Fruit fly (Drosophila melanogaster) whole organism, pupa: ENCODE data around the gene PGRP-LD.
A peak's percentile ranks its signal among the peaks of the same experiment; 100 is the strongest.

Experiments
- CG10348 ChIP-seq: fragments of 200-800 bp; sonication (Bioruptor generic); IDR thresholded peaks from 2 replicates; pipeline ENCODE4 v1.3.6; 2022; ENCODE audit warnings: missing biosample characterization, missing genetic modification characterization
- CG12605 ChIP-seq: fragments of 200-800 bp; sonication (Bioruptor generic); IDR thresholded peaks from 2 replicates; pipeline ENCODE4 v1.3.6; 2022; ENCODE audit warnings: missing biosample characterization, missing genetic modification characterization
- CG13204 ChIP-seq: fragments of 200-800 bp; sonication (Bioruptor generic); optimal IDR thresholded peaks from 2 replicates; lab custom pipeline; 2018; ENCODE audit warnings: missing biosample characterization, mild to moderate bottlenecking, missing genetic modification characterization, moderate library complexity
- CG14655 ChIP-seq: fragments of 200-800 bp; sonication (Bioruptor generic); optimal IDR thresholded peaks from 3 replicates; lab custom pipeline; 2017; ENCODE audit warnings: mild to moderate bottlenecking, missing biosample characterization, missing genetic modification reagents, missing genetic modification characterization
- CG15710 ChIP-seq: fragments of 200-800 bp; sonication (Bioruptor generic); optimal IDR thresholded peaks from 2 replicates; lab custom pipeline; 2018; ENCODE audit warnings: missing biosample characterization, mild to moderate bottlenecking, missing genetic modification characterization, moderate library complexity
- CG17806 ChIP-seq: fragments of 200-800 bp; sonication (Bioruptor generic); optimal IDR thresholded peaks from 2 replicates; lab custom pipeline; 2018; ENCODE audit warnings: missing biosample characterization, mild to moderate bottlenecking, missing genetic modification characterization, moderate library complexity
- CG32121 ChIP-seq: fragments of 200-800 bp; sonication (Bioruptor generic); IDR thresholded peaks from 2 replicates; pipeline ENCODE4 v1.3.6; 2022; ENCODE audit warnings: missing biosample characterization, missing genetic modification characterization
- CG34367 ChIP-seq: fragments of 200-800 bp; sonication (Bioruptor generic); optimal IDR thresholded peaks from 2 replicates; lab custom pipeline; 2018; ENCODE audit warnings: missing biosample characterization, mild to moderate bottlenecking, missing genetic modification characterization
- CG4496 ChIP-seq: fragments of 200-800 bp; sonication (Bioruptor generic); IDR thresholded peaks from 3 replicates; pipeline ENCODE4 v1.3.6; 2022; ENCODE audit warnings: missing biosample characterization, missing genetic modification characterization
- CG8159 ChIP-seq: fragments of 200-800 bp; sonication (Bioruptor generic); optimal IDR thresholded peaks from 3 replicates; lab custom pipeline; 2018; ENCODE audit warnings: missing biosample characterization, mild to moderate bottlenecking, missing genetic modification characterization, moderate library complexity
- CG8301 ChIP-seq: fragments of 200-800 bp; sonication (Bioruptor generic); optimal IDR thresholded peaks from 2 replicates; lab custom pipeline; 2018; ENCODE audit warnings: missing biosample characterization, mild to moderate bottlenecking, missing genetic modification characterization
- CG9948 ChIP-seq: fragments of 200-800 bp; sonication (Bioruptor generic); optimal IDR thresholded peaks from 2 replicates; lab custom pipeline; 2018; ENCODE audit warnings: missing biosample characterization, mild to moderate bottlenecking, missing genetic modification characterization, moderate library complexity
- D1 ChIP-seq: fragments of 200-800 bp; sonication (Bioruptor generic); optimal IDR thresholded peaks from 2 replicates; lab custom pipeline; 2018; ENCODE audit warnings: missing biosample characterization, mild to moderate bottlenecking, missing genetic modification characterization, moderate library complexity
- EcR ChIP-seq: fragments of 200-800 bp; sonication (Bioruptor generic); optimal IDR thresholded peaks from 3 replicates; lab custom pipeline; 2019; ENCODE audit warnings: missing biosample characterization, missing genetic modification characterization, mild to moderate bottlenecking, moderate library complexity, missing genetic modification reagents
- Ets98B ChIP-seq: fragments of 200-800 bp; sonication (Bioruptor generic); IDR thresholded peaks from 2 replicates; pipeline ENCODE4 v1.3.6; 2022; ENCODE audit warnings: missing biosample characterization, missing genetic modification characterization
- Pif1A ChIP-seq: fragments of 200-800 bp; sonication (Bioruptor generic); optimal IDR thresholded peaks from 3 replicates; lab custom pipeline; 2016; ENCODE audit warnings: missing biosample characterization, missing genetic modification characterization
- Pif1B ChIP-seq: fragments of 200-800 bp; sonication (Bioruptor generic); optimal IDR thresholded peaks from 3 replicates; lab custom pipeline; 2016; ENCODE audit warnings: missing biosample characterization, missing genetic modification characterization
- Snoo ChIP-seq: fragments of 200-800 bp; sonication (Bioruptor generic); optimal IDR thresholded peaks from 3 replicates; lab custom pipeline; 2017; ENCODE audit warnings: missing biosample characterization, mild to moderate bottlenecking, missing genetic modification characterization, inconsistent platforms
- fd96Ca ChIP-seq: fragments of 200-800 bp; sonication (Bioruptor generic); IDR thresholded peaks from 3 replicates; pipeline ENCODE4 v1.3.6; 2022; ENCODE audit warnings: missing biosample characterization, missing genetic modification characterization
- gl ChIP-seq: fragments of 200-800 bp; sonication (Bioruptor generic); optimal IDR thresholded peaks from 2 replicates; lab custom pipeline; 2018; ENCODE audit warnings: missing biosample characterization, mild to moderate bottlenecking, missing genetic modification characterization
- rn ChIP-seq: fragments of 200-800 bp; sonication (Bioruptor generic); IDR thresholded peaks from 2 replicates; pipeline ENCODE4 v1.3.6; 2022; ENCODE audit warnings: missing biosample characterization, missing genetic modification characterization

Gene PGRP-LD

dm6 chr3L:5770113-5770798 is 9.6 kb upstream of the PGRP-LD start:
- TF ChIP-seq CG4496 (GFP tag; lab: Robert Waterston, UW): peak; percentile 78
- peak; percentile 50; the same call in 1 of the 2 replicates for TF ChIP-seq rn (GFP tag; lab: Robert Waterston, UW)
- peak; percentile 66 for TF ChIP-seq CG9948 (tag; lab: Kevin White, UChicago)
- TF ChIP-seq CG14655 (GFP tag; lab: Kevin White, UChicago): no peak
- TF ChIP-seq EcR (GFP tag; lab: Kevin White, UChicago): peak; percentile 94
- TF ChIP-seq Pif1A (GFP tag; lab: Kevin White, UChicago): no peak
- peak; percentile 86 for TF ChIP-seq CG15710
- TF ChIP-seq CG10348 (GFP tag; lab: Robert Waterston, UW): no peak
- peak; percentile 76 for TF ChIP-seq CG12605 (GFP tag; lab: Robert Waterston, UW)
- TF ChIP-seq CG8159 (tag; lab: Kevin White, UChicago): peak; percentile 82
- peak; percentile 69 for TF ChIP-seq Pif1B
- TF ChIP-seq CG8301 (tag; lab: Kevin White, UChicago): peak; percentile 64
- peak; percentile 59 for TF ChIP-seq CG17806 (tag; lab: Kevin White, UChicago)
- TF ChIP-seq CG34367 (tag; lab: Kevin White, UChicago): peak; percentile 82
- no peak for TF ChIP-seq D1 (tag; lab: Kevin White, UChicago)
- TF ChIP-seq CG32121 (GFP tag; lab: Robert Waterston, UW): peak; percentile 51
- TF ChIP-seq Snoo (tag; lab: Kevin White, UChicago): peak; percentile 56
- TF ChIP-seq Ets98B: peak; percentile 40
- peak; percentile 93 for TF ChIP-seq CG13204
- peak; percentile 97 for TF ChIP-seq gl (tag; lab: Kevin White, UChicago)
- peak; percentile 74 for TF ChIP-seq fd96Ca (GFP tag; lab: Robert Waterston, UW)
- TF ChIP-seq, all 21 proteins: peak for 17

- peak; percentile 28 for TF ChIP-seq gl (tag; lab: Kevin White, UChicago)
- TF ChIP-seq CG15710: peak; percentile 80
- peak; percentile 87 for TF ChIP-seq CG8301 (tag; lab: Kevin White, UChicago)
- peak; percentile 85 for TF ChIP-seq CG8159 (tag; lab: Kevin White, UChicago)
- TF ChIP-seq CG4496 (GFP tag; lab: Robert Waterston, UW): peak; percentile 82
- no peak for TF ChIP-seq EcR (GFP tag; lab: Kevin White, UChicago)
- TF ChIP-seq CG17806 (tag; lab: Kevin White, UChicago): peak; percentile 84
- TF ChIP-seq rn (GFP tag; lab: Robert Waterston, UW): no peak
- TF ChIP-seq fd96Ca (GFP tag; lab: Robert Waterston, UW): peak; percentile 58; the same call in 1 of the 3 replicates
- TF ChIP-seq Snoo (tag; lab: Kevin White, UChicago): peak; percentile 78
- peak; percentile 77 for TF ChIP-seq CG34367 (tag; lab: Kevin White, UChicago)
- no peak for TF ChIP-seq Pif1B
- peak; percentile 24 for TF ChIP-seq CG13204
- no peak for TF ChIP-seq Pif1A (GFP tag; lab: Kevin White, UChicago)
- peak; percentile 79 for TF ChIP-seq CG9948 (tag; lab: Kevin White, UChicago)
- TF ChIP-seq CG32121 (GFP tag; lab: Robert Waterston, UW): peak; percentile 65
- TF ChIP-seq CG10348 (GFP tag; lab: Robert Waterston, UW): no peak
- TF ChIP-seq CG12605 (GFP tag; lab: Robert Waterston, UW): peak; percentile 34; the same call in 1 of the 2 replicates
- no peak for TF ChIP-seq CG14655 (GFP tag; lab: Kevin White, UChicago)
- TF ChIP-seq Ets98B: peak; percentile 58
- no peak for TF ChIP-seq D1 (tag; lab: Kevin White, UChicago)
These were observed 8.9 kb upstream of the PGRP-LD start for dm6 chr3L:5770817-5771425.

dm6 chr3L:5774782-5775181 is 5.1 kb upstream of the PGRP-LD start:
- TF ChIP-seq rn (GFP tag; lab: Robert Waterston, UW) (no peak), gl (tag; lab: Kevin White, UChicago) (no peak), CG34367 (tag; lab: Kevin White, UChicago) (no peak), CG14655 (GFP tag; lab: Kevin White, UChicago) (no peak), CG8301 (tag; lab: Kevin White, UChicago) (no peak), CG9948 (tag; lab: Kevin White, UChicago) (no peak), Pif1B (no peak), CG32121 (GFP tag; lab: Robert Waterston, UW) (no peak), CG4496 (GFP tag; lab: Robert Waterston, UW) (0 out of 3 replicates have a peak, but pooled peaks have one; percentile 9), Ets98B (no peak), EcR (GFP tag; lab: Kevin White, UChicago) (peak; percentile 22), CG10348 (GFP tag; lab: Robert Waterston, UW) (no peak), CG15710 (no peak), CG13204 (no peak), CG8159 (tag; lab: Kevin White, UChicago) (no peak)

- TF ChIP-seq fd96Ca (GFP tag; lab: Robert Waterston, UW): no peak
- no peak for TF ChIP-seq CG4496 (GFP tag; lab: Robert Waterston, UW)
- TF ChIP-seq gl (tag; lab: Kevin White, UChicago): no peak
- no peak for TF ChIP-seq CG10348 (GFP tag; lab: Robert Waterston, UW)
- TF ChIP-seq CG34367 (tag; lab: Kevin White, UChicago): no peak
- no peak for TF ChIP-seq Pif1B
- TF ChIP-seq CG15710: no peak
- TF ChIP-seq CG14655 (GFP tag; lab: Kevin White, UChicago): no peak
- TF ChIP-seq, all 21 proteins: peak for 0
These were observed 2.7 kb upstream of the PGRP-LD start, which contains the start of gene vito for dm6 chr3L:5777114-5777513. TSS of gene vito (minus strand) at chr3L:5777333.
